Fruit fly (Drosophila melanogaster) whole organism, embryonic: ENCODE data around the gene Mettl2.

ENCODE experiments used
- Atf-2 ChIP-seq: fragments of 200-800 bp; sonication (Bioruptor generic); optimal IDR thresholded peaks from 2 replicates; lab custom pipeline; 2016; ENCODE audit warnings: missing biosample characterization, missing genetic modification characterization
- Bgb ChIP-seq: fragments of 200-800 bp; sonication (Bioruptor generic); IDR thresholded peaks from 2 replicates; pipeline ENCODE4 v1.3.6; 2022; ENCODE audit warnings: missing biosample characterization, missing genetic modification characterization; ENCODE audit not compliant: partially characterized antibody
- CG10959 ChIP-seq: fragments of 200-800 bp; sonication (Bioruptor generic); IDR thresholded peaks from 2 replicates; pipeline ENCODE4 v1.3.6; 2022; ENCODE audit warnings: missing biosample characterization, missing genetic modification characterization
- CG11456 ChIP-seq: fragments of 200-800 bp; sonication (Bioruptor generic); IDR thresholded peaks from 3 replicates; pipeline ENCODE4 v1.3.6; 2022; ENCODE audit warnings: missing biosample characterization, missing genetic modification characterization
- CG14014 ChIP-seq: fragments of 200-800 bp; sonication (Bioruptor generic); IDR thresholded peaks from 2 replicates; pipeline ENCODE4 v1.3.6; 2022; ENCODE audit warnings: missing biosample characterization, missing genetic modification characterization
- CG14667 ChIP-seq: fragments of 200-800 bp; sonication (Bioruptor generic); IDR thresholded peaks from 2 replicates; pipeline ENCODE4 v1.3.6; 2022; ENCODE audit warnings: missing biosample characterization, missing genetic modification characterization
- CG15011 ChIP-seq: fragments of 200-800 bp; sonication (Bioruptor generic); optimal IDR thresholded peaks from 3 replicates; lab custom pipeline; 2018; ENCODE audit warnings: missing biosample characterization, mild to moderate bottlenecking, missing genetic modification characterization
- CG15696 ChIP-seq: fragments of 200-800 bp; sonication (Bioruptor generic); optimal IDR thresholded peaks from 2 replicates; lab custom pipeline; 2019; ENCODE audit warnings: missing biosample characterization, mild to moderate bottlenecking, missing genetic modification characterization, moderate library complexity
- CG2116 ChIP-seq: fragments of 200-800 bp; sonication (Bioruptor generic); optimal IDR thresholded peaks from 3 replicates; lab custom pipeline; 2018; ENCODE audit warnings: missing biosample characterization, mild to moderate bottlenecking, missing genetic modification characterization
- CG2199 ChIP-seq: fragments of 200-800 bp; sonication (Bioruptor generic); IDR thresholded peaks from 3 replicates; pipeline ENCODE4 v1.3.6; 2022; ENCODE audit warnings: missing biosample characterization, missing genetic modification characterization
- CG2712 ChIP-seq: fragments of 200-800 bp; optimal IDR thresholded peaks from 3 replicates; lab custom pipeline; 2019; ENCODE audit warnings: missing biosample characterization, mild to moderate bottlenecking, missing genetic modification characterization, moderate library complexity
- CG30403 ChIP-seq: fragments of 200-800 bp; sonication (Bioruptor generic); optimal IDR thresholded peaks from 3 replicates; lab custom pipeline; 2016; ENCODE audit warnings: missing biosample characterization, missing genetic modification characterization
- CG34422 ChIP-seq: fragments of 200-800 bp; sonication (Bioruptor generic); IDR thresholded peaks from 3 replicates; pipeline ENCODE4 v1.3.6; 2022; ENCODE audit warnings: missing biosample characterization, missing genetic modification characterization
- CG42726 ChIP-seq: fragments of 200-800 bp; sonication (Bioruptor generic); IDR thresholded peaks from 2 replicates; pipeline ENCODE4 v1.3.6; 2022; ENCODE audit warnings: missing biosample characterization, missing genetic modification characterization; ENCODE audit not compliant: partially characterized antibody
- CG4854 ChIP-seq: fragments of 200-800 bp; sonication (Bioruptor generic); optimal IDR thresholded peaks from 2 replicates; lab custom pipeline; 2016; ENCODE audit warnings: missing biosample characterization, missing genetic modification characterization, inconsistent platforms
- CG5180 ChIP-seq: fragments of 200-800 bp; sonication (Bioruptor generic); optimal IDR thresholded peaks from 3 replicates; lab custom pipeline; 2017; ENCODE audit warnings: missing biosample characterization, missing genetic modification characterization, mild to moderate bottlenecking, moderate library complexity, missing genetic modification reagents
- CG7372 ChIP-seq: fragments of 200-800 bp; sonication (Bioruptor generic); IDR thresholded peaks from 2 replicates; pipeline ENCODE4 v1.3.6; 2022; ENCODE audit warnings: missing biosample characterization, missing genetic modification characterization
- CG7745 ChIP-seq: fragments of 200-800 bp; sonication (Bioruptor generic); optimal IDR thresholded peaks from 2 replicates; lab custom pipeline; 2018; ENCODE audit warnings: missing biosample characterization, mild to moderate bottlenecking, missing genetic modification characterization, moderate library complexity
- CG8924 ChIP-seq: fragments of 200-800 bp; optimal IDR thresholded peaks from 3 replicates; lab custom pipeline; 2019; ENCODE audit warnings: missing biosample characterization, mild to moderate bottlenecking, missing genetic modification characterization, moderate library complexity
- CG9437 ChIP-seq: fragments of 200-800 bp; sonication (Bioruptor generic); optimal IDR thresholded peaks from 2 replicates; lab custom pipeline; 2018; ENCODE audit warnings: missing biosample characterization, mild to moderate bottlenecking, missing genetic modification characterization
- CHES-1-like ChIP-seq: fragments of 200-800 bp; sonication (Bioruptor generic); optimal IDR thresholded peaks from 2 replicates; lab custom pipeline; 2016; ENCODE audit warnings: missing biosample characterization, missing genetic modification characterization
- Doc2 ChIP-seq: fragments of 200-800 bp; sonication (Bioruptor generic); IDR thresholded peaks from 2 replicates; pipeline ENCODE4 v1.3.6; 2022; ENCODE audit warnings: missing biosample characterization, missing genetic modification characterization
- GATAe ChIP-seq: fragments of 200-800 bp; sonication (Bioruptor generic); conservative IDR thresholded peaks from 2 replicates; pipeline ENCODE4 v1.3.6; 2022; ENCODE audit warnings: missing biosample characterization, missing genetic modification characterization
- Gsc ChIP-seq: fragments of 200-800 bp; sonication (Bioruptor generic); IDR thresholded peaks from 2 replicates; pipeline ENCODE4 v1.3.6; 2022; ENCODE audit warnings: missing biosample characterization, missing genetic modification characterization
- HHEX ChIP-seq: fragments of 200-800 bp; sonication (Bioruptor generic); optimal IDR thresholded peaks from 3 replicates; lab custom pipeline; 2017; ENCODE audit warnings: missing biosample characterization, mild to moderate bottlenecking, missing genetic modification characterization, missing genetic modification reagents
- Nf-YB ChIP-seq: fragments of 200-800 bp; sonication (Bioruptor generic); optimal IDR thresholded peaks from 3 replicates; lab custom pipeline; 2019; ENCODE audit warnings: missing biosample characterization, mild to moderate bottlenecking, missing genetic modification characterization, moderate library complexity
- Sry-δ ChIP-seq: fragments of 200-800 bp; sonication (Bioruptor generic); optimal IDR thresholded peaks from 2 replicates; lab custom pipeline; 2016; ENCODE audit warnings: missing biosample characterization, missing genetic modification characterization
- TFAM ChIP-seq: fragments of 200-800 bp; sonication (Bioruptor generic); optimal IDR thresholded peaks from 2 replicates; lab custom pipeline; 2017; ENCODE audit warnings: missing biosample characterization, missing genetic modification characterization, inconsistent platforms
- ato ChIP-seq: fragments of 200-800 bp; sonication (Bioruptor generic); IDR thresholded peaks from 2 replicates; pipeline ENCODE4 v1.3.6; 2022; ENCODE audit warnings: missing biosample characterization, missing genetic modification characterization; ENCODE audit not compliant: partially characterized antibody
- az2 ChIP-seq: fragments of 200-800 bp; sonication (Bioruptor generic); optimal IDR thresholded peaks from 3 replicates; lab custom pipeline; 2016; ENCODE audit warnings: missing biosample characterization, missing genetic modification characterization
- cas ChIP-seq: fragments of 200-800 bp; sonication (Bioruptor generic); IDR thresholded peaks from 2 replicates; pipeline ENCODE4 v1.3.6; 2022; ENCODE audit warnings: missing biosample characterization, missing genetic modification characterization
- chif ChIP-seq, 2 experiments: fragments of 200-800 bp; sonication (Bioruptor generic); optimal IDR thresholded peaks; 3 replicates each; lab custom pipeline; 2016; ENCODE audit warnings: missing biosample characterization in 2 of 2, missing genetic modification characterization in 2 of 2
- chm ChIP-seq: fragments of 200-800 bp; sonication (Bioruptor generic); IDR thresholded peaks from 2 replicates; pipeline ENCODE4 v1.3.6; 2022; ENCODE audit warnings: missing biosample characterization, missing genetic modification characterization
- crc ChIP-seq: fragments of 200-800 bp; sonication (Bioruptor generic); optimal IDR thresholded peaks from 2 replicates; lab custom pipeline; 2016; ENCODE audit warnings: missing biosample characterization, missing genetic modification characterization
- dan ChIP-seq: fragments of 200-800 bp; sonication (Bioruptor generic); IDR thresholded peaks from 2 replicates; pipeline ENCODE4 v1.3.6; 2022; ENCODE audit warnings: missing biosample characterization, missing genetic modification characterization
- gt ChIP-seq: fragments of 200-800 bp; sonication (Bioruptor generic); IDR thresholded peaks from 2 replicates; pipeline ENCODE4 v1.3.6; 2022; ENCODE audit warnings: missing biosample characterization, missing genetic modification characterization
- ham ChIP-seq: fragments of 200-800 bp; sonication (Bioruptor generic); IDR thresholded peaks from 2 replicates; pipeline ENCODE4 v1.3.6; 2022; ENCODE audit warnings: missing biosample characterization, missing genetic modification characterization
- her ChIP-seq: fragments of 200-800 bp; sonication (Bioruptor generic); optimal IDR thresholded peaks from 2 replicates; lab custom pipeline; 2016; ENCODE audit warnings: missing biosample characterization, missing genetic modification characterization
- hkb ChIP-seq, 2 experiments: fragments of 200-800 bp in 1 of 2; fragments of >200 bp in 1 of 2; sonication (Bioruptor generic) in 1 of 2; IDR thresholded peaks in 1 of 2; optimal IDR thresholded peaks in 1 of 2; 2 replicates each; pipeline versions ENCODE4 v1.3.6 to Lab custom; 2017 to 2022; ENCODE audit warnings: missing biosample characterization in 1 of 2, missing genetic modification characterization in 1 of 2
- jigr1 ChIP-seq: fragments of 200-800 bp; sonication (Bioruptor generic); IDR thresholded peaks from 3 replicates; pipeline ENCODE4 v1.3.6; 2022; ENCODE audit warnings: missing biosample characterization, missing genetic modification characterization
- lab ChIP-seq: fragments of 200-800 bp; sonication (Bioruptor generic); optimal IDR thresholded peaks from 3 replicates; lab custom pipeline; 2017; ENCODE audit warnings: missing biosample characterization, missing genetic modification characterization, mild to moderate bottlenecking, moderate library complexity, missing genetic modification reagents
- nerfin-1 ChIP-seq: fragments of 200-800 bp; sonication (Bioruptor generic); optimal IDR thresholded peaks from 3 replicates; lab custom pipeline; 2019; ENCODE audit warnings: missing biosample characterization, mild to moderate bottlenecking, missing genetic modification characterization, moderate library complexity
- prd ChIP-seq, 3 experiments: fragments of >200 bp in 2 of 3; fragments of 200-800 bp in 1 of 3; sonication (Bioruptor generic) in 1 of 3; optimal IDR thresholded peaks in 2 of 3; IDR thresholded peaks in 1 of 3; 2 replicates in 2 of 3; 3 replicates in 1 of 3; pipeline versions ENCODE4 v1.3.6 to Lab custom; 2017 to 2022; ENCODE audit warnings: missing biosample characterization in 1 of 3, missing genetic modification characterization in 1 of 3
- rib ChIP-seq: fragments of 200-800 bp; sonication (Bioruptor generic); IDR thresholded peaks from 2 replicates; pipeline ENCODE4 v1.3.6; 2022; ENCODE audit warnings: missing biosample characterization, missing genetic modification characterization
- slbo ChIP-seq: fragments of 200-800 bp; sonication (Bioruptor generic); IDR thresholded peaks from 2 replicates; pipeline ENCODE4 v1.3.6; 2022; ENCODE audit warnings: missing biosample characterization, missing genetic modification characterization
- tio ChIP-seq: fragments of 200-800 bp; sonication (Bioruptor generic); optimal IDR thresholded peaks from 2 replicates; lab custom pipeline; 2017; ENCODE audit warnings: missing biosample characterization, missing genetic modification characterization, inconsistent platforms
- vvl ChIP-seq: fragments of 200-800 bp; sonication (Bioruptor generic); IDR thresholded peaks from 2 replicates; pipeline ENCODE4 v1.3.6; 2022; ENCODE audit warnings: missing biosample characterization, missing genetic modification characterization
- wek ChIP-seq: fragments of 200-800 bp; sonication (Bioruptor generic); optimal IDR thresholded peaks from 3 replicates; lab custom pipeline; 2018; ENCODE audit warnings: missing biosample characterization, mild to moderate bottlenecking, missing genetic modification characterization, moderate library complexity
- zen ChIP-seq: fragments of 200-800 bp; sonication (Bioruptor generic); optimal IDR thresholded peaks from 3 replicates; lab custom pipeline; 2018; ENCODE audit warnings: missing biosample characterization, mild to moderate bottlenecking, missing genetic modification characterization, moderate library complexity

Gene Mettl2

DNA sequence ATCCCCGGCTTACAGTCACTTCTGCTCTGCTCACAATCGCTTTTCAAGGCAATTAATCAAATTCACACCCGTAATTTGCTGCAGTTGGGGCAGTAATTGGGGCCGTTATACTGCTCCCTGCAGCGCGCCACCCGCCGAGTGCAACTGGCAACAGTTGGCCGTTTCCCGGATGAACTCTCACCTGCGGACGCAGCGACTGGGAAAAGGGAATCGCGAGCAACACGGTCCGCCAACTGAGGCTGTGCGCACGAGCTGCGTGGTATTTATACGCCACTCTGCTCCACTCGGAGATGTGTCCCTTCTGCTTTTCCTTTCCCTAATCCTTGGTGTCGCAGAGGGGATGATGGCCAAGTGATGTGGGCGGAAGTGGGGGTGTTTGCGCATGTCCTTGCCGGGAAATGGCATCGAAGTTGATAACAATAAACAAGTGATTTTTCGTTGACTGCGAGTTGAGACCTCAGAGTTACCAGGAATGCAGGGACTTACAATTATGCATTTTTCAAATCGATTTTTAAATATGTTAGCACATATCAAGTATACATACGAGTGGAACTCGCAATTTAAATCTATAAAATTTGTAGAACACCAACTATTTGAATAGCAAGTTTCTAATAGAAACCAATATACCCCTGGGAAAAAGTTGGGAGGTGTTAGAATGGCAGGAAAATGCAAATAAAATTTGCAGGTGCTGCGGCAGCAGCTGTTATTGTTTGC is 9.8 kb downstream of the Mettl2 start, which contains the start of gene GC (continued):
- no peak for TF ChIP-seq crc (GFP tag; lab: Kevin White, UChicago)
- TF ChIP-seq CG15011 = no peak
- TF ChIP-seq Bgb (GFP tag; lab: Robert Waterston, UW) = peak; percentile 37; the same call in 1 of the 2 replicates
- TF ChIP-seq CG2116 (GFP tag; lab: Kevin White, UChicago) = no peak
- no peak for TF ChIP-seq CG14667 (GFP tag; lab: Robert Waterston, UW)
- TF ChIP-seq GATAe (GFP tag; lab: Robert Waterston, UW) = no peak
- no peak for TF ChIP-seq Gsc (GFP tag; lab: Robert Waterston, UW)
- no peak for TF ChIP-seq rib (GFP tag; lab: Robert Waterston, UW)
- peak; percentile 56 for TF ChIP-seq slbo
- TF ChIP-seq chif (GFP tag; optimal IDR thresholded peaks at IDR 0.05; lab: Kevin White, UChicago) = no peak
- no peak for TF ChIP-seq hkb (optimal IDR thresholded peaks at IDR 0.05; lab: Kevin White, UChicago)
- TF ChIP-seq hkb (GFP tag; IDR thresholded peaks at IDR 0.05; lab: Robert Waterston, UW) = no peak
- no peak for TF ChIP-seq ham (GFP tag; lab: Robert Waterston, UW)
- no peak for TF ChIP-seq wek (GFP tag; lab: Kevin White, UChicago)
- no peak for TF ChIP-seq dan
- no peak for TF ChIP-seq HHEX (GFP tag; lab: Kevin White, UChicago)
- no peak for TF ChIP-seq Atf-2
- TF ChIP-seq CG11456 (GFP tag; lab: Robert Waterston, UW) = no peak
- TF ChIP-seq CG42726 (GFP tag; lab: Robert Waterston, UW) = no peak
- no peak for TF ChIP-seq az2 (GFP tag; lab: Kevin White, UChicago)
- TF ChIP-seq CG7745 = no peak
- no peak for TF ChIP-seq CG10959
- no peak for TF ChIP-seq Nf-YB (GFP tag; lab: Kevin White, UChicago)
- TF ChIP-seq jigr1 = no peak
- TF ChIP-seq CG2712 (tag; lab: Kevin White, UChicago) = no peak
- no peak for TF ChIP-seq CG8924 (tag; lab: Kevin White, UChicago)
- no peak for TF ChIP-seq chm (GFP tag; lab: Robert Waterston, UW)
- peak; percentile 46; the same call in 1 of the 2 replicates for TF ChIP-seq vvl
- no peak for TF ChIP-seq ato (GFP tag; lab: Robert Waterston, UW)
- no peak for TF ChIP-seq Doc2 (GFP tag; lab: Robert Waterston, UW)
- no peak for TF ChIP-seq tio (GFP tag; lab: Kevin White, UChicago)
- no peak for TF ChIP-seq CG9437 (GFP tag; lab: Kevin White, UChicago)
- TF ChIP-seq cas = no peak
- TF ChIP-seq CG34422 (GFP tag; lab: Robert Waterston, UW) = no peak; the same call in 2 of the 3 replicates
- no peak for TF ChIP-seq CG7372
- TF ChIP-seq CG2199 = no peak
- peak; percentile 15 for TF ChIP-seq CG30403 (GFP tag; lab: Kevin White, UChicago)
- TF ChIP-seq zen = no peak
- TF ChIP-seq nerfin-1 (tag; lab: Kevin White, UChicago) = no peak
- TF ChIP-seq CG15696 = no peak
- TF ChIP-seq prd (optimal IDR thresholded peaks at IDR 0.05; lab: Kevin White, UChicago) = no peak
- TF ChIP-seq prd (GFP tag; IDR thresholded peaks at IDR 0.05; lab: Robert Waterston, UW) = 0 out of 3 replicates have a peak, but pooled peaks have one; percentile 21
- no peak for TF ChIP-seq lab
- TF ChIP-seq CG14014 (GFP tag; lab: Robert Waterston, UW) = 0 out of 2 replicates have a peak, but pooled peaks have one; percentile 13
- TF ChIP-seq Sry-δ (GFP tag; lab: Kevin White, UChicago) = no peak
- no peak for TF ChIP-seq CG5180 (GFP tag; lab: Kevin White, UChicago)
- TF ChIP-seq gt (GFP tag; lab: Robert Waterston, UW) = no peak
- no peak for TF ChIP-seq her (GFP tag; lab: Kevin White, UChicago)
- no peak for TF ChIP-seq CG4854
- no peak for TF ChIP-seq TFAM (GFP tag; lab: Kevin White, UChicago)
- no peak for TF ChIP-seq CHES-1-like (GFP tag; lab: Kevin White, UChicago)
